Worm (Caenorhabditis elegans) whole organism, early embryonic: Measurements from ENCODE around the gene smcr-8.

Source experiments
- B0310.2 ChIP-seq: sonication (generic microtip); optimal IDR thresholded peaks from 2 replicates; lab custom pipeline; 2016; ENCODE audit warnings: mild to moderate bottlenecking, missing genetic modification characterization, missing compliant biosample characterization
- F13C5.2 ChIP-seq: sonication (generic microtip); optimal IDR thresholded peaks from 2 replicates; lab custom pipeline; 2017; ENCODE audit warnings: mild to moderate bottlenecking, missing genetic modification characterization, inconsistent platforms, missing compliant biosample characterization
- ama-1 ChIP-seq: fragments of 150-350 bp; optimal IDR thresholded peaks from 2 replicates; lab custom pipeline; 2014
- ceh-13 ChIP-seq: fragments of 200-800 bp; sonication (Bioruptor generic); optimal IDR thresholded peaks from 2 replicates; lab custom pipeline; 2018; ENCODE audit warnings: mild to moderate bottlenecking, missing genetic modification characterization, missing compliant biosample characterization
- ceh-36 ChIP-seq: sonication (generic microtip); optimal IDR thresholded peaks from 2 replicates; lab custom pipeline; 2016; ENCODE audit warnings: missing genetic modification characterization, inconsistent platforms, missing compliant biosample characterization
- ets-7 ChIP-seq: sonication (generic microtip); optimal IDR thresholded peaks from 2 replicates; lab custom pipeline; 2016; ENCODE audit warnings: missing genotype, missing genetic modification characterization, missing compliant biosample characterization
- flt-1 ChIP-seq: fragments of 200-800 bp; sonication (Bioruptor generic); IDR thresholded peaks from 2 replicates; pipeline ENCODE4 v1.3.6; 2022; ENCODE audit warnings: missing genetic modification characterization, missing compliant biosample characterization
- hmbx-1 ChIP-seq: sonication (generic microtip); optimal IDR thresholded peaks from 2 replicates; lab custom pipeline; 2016; ENCODE audit warnings: mild to moderate bottlenecking, missing genetic modification characterization, missing compliant biosample characterization
- hmg-4 ChIP-seq: fragments of 200-800 bp; sonication (Bioruptor generic); optimal IDR thresholded peaks from 2 replicates; lab custom pipeline; 2018; ENCODE audit warnings: mild to moderate bottlenecking, missing genetic modification characterization, missing compliant biosample characterization
- pes-1 ChIP-seq: fragments of 200-800 bp; sonication (Bioruptor generic); IDR thresholded peaks from 2 replicates; pipeline ENCODE4 v1.3.6; 2022; ENCODE audit warnings: missing genetic modification reagents, missing genetic modification characterization, missing compliant biosample characterization
- scrt-1 ChIP-seq: fragments of 200-800 bp; sonication (Bioruptor generic); IDR thresholded peaks from 2 replicates; pipeline ENCODE4 v1.3.6; 2022; ENCODE audit warnings: missing genetic modification characterization, missing compliant biosample characterization
- sea-1 ChIP-seq: fragments of 200-800 bp; sonication (Bioruptor generic); conservative IDR thresholded peaks from 2 replicates; pipeline ENCODE4 v1.3.6; 2022; ENCODE audit warnings: missing genetic modification characterization, missing compliant biosample characterization
- tbx-11 ChIP-seq: fragments of 200-800 bp; sonication (Bioruptor generic); IDR thresholded peaks from 2 replicates; pipeline ENCODE4 v1.3.6; 2022; ENCODE audit warnings: missing genetic modification characterization, missing compliant biosample characterization

ce11 chrIII:5020924-5021323 is 21.7 kb downstream of the smcr-8 start, which contains the start of gene mdt-11:
- TF ChIP-seq flt-1 (GFP tag; lab: Robert Waterston, UW), result no peak
- TF ChIP-seq ceh-13, result no peak
- no peak for TF ChIP-seq ama-1 (lab: Kevin White, UChicago)
- TF ChIP-seq sea-1 (GFP tag; lab: Robert Waterston, UW), result no peak
- TF ChIP-seq scrt-1, result no peak
- TF ChIP-seq B0310.2, result no peak
- no peak for TF ChIP-seq pes-1 (GFP tag; lab: Robert Waterston, UW)
- TF ChIP-seq ceh-36 (tag; lab: Kevin White, UChicago), result no peak
- no peak for TF ChIP-seq hmg-4 (GFP tag; lab: Kevin White, UChicago)
- no peak for TF ChIP-seq ets-7 (tag; lab: Kevin White, UChicago)
- TF ChIP-seq tbx-11 (GFP tag; lab: Robert Waterston, UW), result no peak
- no peak for TF ChIP-seq hmbx-1 (tag; lab: Kevin White, UChicago)
- no peak for TF ChIP-seq F13C5.2
